Worm (Caenorhabditis elegans) whole organism, L4 larva: Measurements from ENCODE around the gene eppl-1.

Experiments
- F37D6.2 ChIP-seq: sonication (generic microtip); optimal IDR thresholded peaks from 2 replicates; lab custom pipeline; 2016; ENCODE audit warnings: mild to moderate bottlenecking, missing genetic modification characterization, missing compliant biosample characterization
- F49E8.2 ChIP-seq: sonication (generic microtip); optimal IDR thresholded peaks from 2 replicates; lab custom pipeline; 2016; ENCODE audit warnings: missing compliant biosample characterization, mild to moderate bottlenecking, missing genetic modification characterization, borderline replicate concordance
- T20F7.1 ChIP-seq: fragments of 200-800 bp; sonication (Bioruptor generic); optimal IDR thresholded peaks from 2 replicates; lab custom pipeline; 2018; ENCODE audit warnings: mild to moderate bottlenecking, missing genetic modification characterization, missing compliant biosample characterization
- Y5F2A.4 ChIP-seq: fragments of 200-800 bp; sonication (Bioruptor generic); optimal IDR thresholded peaks from 2 replicates; lab custom pipeline; 2018; ENCODE audit warnings: mild to moderate bottlenecking, missing genetic modification characterization, missing compliant biosample characterization
- ZK337.2 ChIP-seq: fragments of 200-800 bp; sonication (Bioruptor generic); IDR thresholded peaks from 2 replicates; pipeline ENCODE4 v1.3.6; 2022; ENCODE audit warnings: missing genetic modification reagents, missing genetic modification characterization, missing compliant biosample characterization
- aly-2 ChIP-seq: sonication (generic microtip); optimal IDR thresholded peaks from 2 replicates; lab custom pipeline; 2018; ENCODE audit warnings: missing biosample characterization, missing genetic modification characterization
- ama-1 ChIP-seq: fragments of 150-350 bp; optimal IDR thresholded peaks from 2 replicates; lab custom pipeline; 2014; ENCODE audit warnings: inconsistent platforms, mixed read lengths
- daf-19 ChIP-seq: fragments of 200-800 bp; sonication (Bioruptor generic); conservative IDR thresholded peaks from 2 replicates; pipeline ENCODE4 v1.3.6; 2022; ENCODE audit warnings: missing genetic modification characterization, missing compliant biosample characterization
- dpl-1 ChIP-seq: fragments of 150-350 bp; optimal IDR thresholded peaks from 2 replicates; lab custom pipeline; 2014; ENCODE audit warnings: missing biosample characterization, missing genetic modification reagents, missing genetic modification characterization
- lin-15B ChIP-seq: fragments of 150-350 bp; sonication (generic microtip); optimal IDR thresholded peaks from 3 replicates; lab custom pipeline; 2014; ENCODE audit warnings: missing biosample characterization, missing genetic modification characterization
- mdl-1 ChIP-seq, 2 experiments: fragments of 150-350 bp in 1 of 2; sonication (generic microtip) in 1 of 2; optimal IDR thresholded peaks; 2 replicates each; lab custom pipeline; 2014 to 2017; ENCODE audit warnings: missing biosample characterization in 2 of 2, missing genetic modification characterization in 2 of 2
- nhr-11 ChIP-seq: fragments of 150-350 bp; optimal IDR thresholded peaks from 2 replicates; lab custom pipeline; 2014; ENCODE audit warnings: missing biosample characterization, missing genetic modification characterization
- pqm-1 ChIP-seq: sonication (generic microtip); optimal IDR thresholded peaks from 2 replicates; lab custom pipeline; 2017; ENCODE audit warnings: missing biosample characterization, missing genetic modification characterization

- TF ChIP-seq dpl-1 (GFP tag; lab: Kevin White, UChicago) = no peak
- TF ChIP-seq F37D6.2 (tag; lab: Kevin White, UChicago) = no peak
- no peak for TF ChIP-seq aly-2 (tag; lab: Kevin White, UChicago)
- TF ChIP-seq mdl-1 (tag; optimal IDR thresholded peaks at IDR 0.05; lab: Kevin White, UChicago) = no peak
- TF ChIP-seq lin-15B = no peak
- TF ChIP-seq ama-1 (lab: Kevin White, UChicago) = no peak
- TF ChIP-seq Y5F2A.4 (GFP tag; lab: Kevin White, UChicago) = no peak
- no peak for TF ChIP-seq ZK337.2 (GFP tag; lab: Robert Waterston, UW)
- no peak for TF ChIP-seq F49E8.2
- TF ChIP-seq daf-19 (GFP tag; lab: Robert Waterston, UW) = no peak
- no peak for TF ChIP-seq nhr-11
- no peak for TF ChIP-seq pqm-1 (tag; lab: Kevin White, UChicago)
- TF ChIP-seq T20F7.1 (GFP tag; lab: Kevin White, UChicago) = no peak
Observed at ce11 chrIV:8456899-8457298, 5.3 kb upstream of the eppl-1 start, which contains the start of gene syx-4.
